Worm (Caenorhabditis elegans) whole organism, L1 larva: ENCODE measurements around the gene F12F6.7.

ENCODE experiments used
- C04F5.9 ChIP-seq: sonication (generic microtip); optimal IDR thresholded peaks from 2 replicates; lab custom pipeline; 2016; ENCODE audit warnings: missing genetic modification characterization, missing compliant biosample characterization
- F16B12.6 ChIP-seq: fragments of 150-350 bp; optimal IDR thresholded peaks from 2 replicates; lab custom pipeline; 2014; ENCODE audit warnings: missing biosample characterization, missing genetic modification characterization
- Y116A8C.19 ChIP-seq: sonication (generic microtip); optimal IDR thresholded peaks from 2 replicates; lab custom pipeline; 2016; ENCODE audit warnings: missing compliant biosample characterization, missing genetic modification characterization, borderline replicate concordance
- ceh-8 ChIP-seq: fragments of 200-800 bp; sonication (Bioruptor generic); optimal IDR thresholded peaks from 2 replicates; lab custom pipeline; 2018; ENCODE audit warnings: mild to moderate bottlenecking, missing genetic modification characterization, moderate library complexity, missing compliant biosample characterization
- dpl-1 ChIP-seq, 3 experiments: fragments of 150-350 bp in 2 of 3; sonication (generic microtip) in 1 of 3; optimal IDR thresholded peaks; 2 replicates each; lab custom pipeline; 2014 to 2017; ENCODE audit warnings: missing biosample characterization in 3 of 3, missing genetic modification characterization in 3 of 3, missing genetic modification reagents in 3 of 3
- dsc-1 ChIP-seq: sonication (generic microtip); optimal IDR thresholded peaks from 2 replicates; lab custom pipeline; 2016; ENCODE audit warnings: mild to moderate bottlenecking, missing genetic modification characterization, missing compliant biosample characterization
- efl-1 ChIP-seq, 4 experiments: fragments of 150-350 bp; optimal IDR thresholded peaks in 3 of 4; peaks in 1 of 4; 1 replicate in 1 of 4; 2 replicates in 3 of 4; lab custom pipeline; 2014; ENCODE audit warnings: missing biosample characterization in 2 of 4, missing genetic modification characterization in 2 of 4, missing genetic modification reagents in 2 of 4
- elt-2 ChIP-seq: sonication (generic microtip); optimal IDR thresholded peaks from 2 replicates; lab custom pipeline; 2016; ENCODE audit warnings: missing genetic modification characterization, mild to moderate bottlenecking, inconsistent platforms, missing compliant biosample characterization, missing genetic modification reagents
- fkh-8 ChIP-seq: sonication (generic microtip); optimal IDR thresholded peaks from 2 replicates; lab custom pipeline; 2016; ENCODE audit warnings: mild to moderate bottlenecking, missing genetic modification characterization, missing compliant biosample characterization
- fos-1 ChIP-seq: fragments of 150-350 bp; optimal IDR thresholded peaks from 2 replicates; lab custom pipeline; 2014; ENCODE audit warnings: missing biosample characterization, missing genetic modification characterization
- hpl-2 ChIP-seq: fragments of 150-350 bp; optimal IDR thresholded peaks from 2 replicates; lab custom pipeline; 2014; ENCODE audit warnings: missing biosample characterization, missing genetic modification reagents, missing genetic modification characterization
- irx-1 ChIP-seq: sonication (generic microtip); optimal IDR thresholded peaks from 2 replicates; lab custom pipeline; 2016; ENCODE audit warnings: missing genetic modification characterization, missing compliant biosample characterization
- jun-1 ChIP-seq: fragments of 150-350 bp; optimal IDR thresholded peaks from 2 replicates; lab custom pipeline; 2014; ENCODE audit warnings: missing biosample characterization, missing genetic modification reagents, missing genetic modification characterization
- lin-14 ChIP-seq: fragments of 200-800 bp; sonication (Bioruptor generic); optimal IDR thresholded peaks from 2 replicates; lab custom pipeline; 2018; ENCODE audit warnings: mild to moderate bottlenecking, missing genetic modification characterization, moderate library complexity, missing compliant biosample characterization
- lin-35 ChIP-seq, 2 experiments: fragments of 150-350 bp; optimal IDR thresholded peaks; 2 replicates each; lab custom pipeline; 2014; ENCODE audit warnings: missing biosample characterization in 2 of 2, missing genetic modification characterization in 2 of 2, missing genetic modification reagents in 2 of 2
- lir-3 ChIP-seq: sonication (generic microtip); optimal IDR thresholded peaks from 2 replicates; lab custom pipeline; 2016; ENCODE audit warnings: mild to moderate bottlenecking, missing genetic modification characterization, moderate library complexity, missing compliant biosample characterization; ENCODE audit not compliant: poor library complexity
- lsy-2 ChIP-seq, 2 experiments: fragments of 150-350 bp; optimal IDR thresholded peaks; 2 replicates each; lab custom pipeline; 2014; ENCODE audit warnings: missing biosample characterization in 2 of 2, missing genetic modification characterization in 2 of 2
- mab-9 ChIP-seq: fragments of 200-800 bp; sonication (Bioruptor generic); IDR thresholded peaks from 2 replicates; pipeline ENCODE4 v1.3.6; 2022; ENCODE audit warnings: missing genetic modification reagents, missing genetic modification characterization, missing compliant biosample characterization
- nhr-11 ChIP-seq: fragments of 150-350 bp; optimal IDR thresholded peaks from 2 replicates; lab custom pipeline; 2014; ENCODE audit warnings: missing biosample characterization, missing genetic modification characterization
- nhr-12 ChIP-seq: sonication (generic microtip); optimal IDR thresholded peaks from 2 replicates; lab custom pipeline; 2017; ENCODE audit warnings: missing biosample characterization, missing genetic modification characterization
- nhr-19 ChIP-seq: fragments of 200-800 bp; sonication (Bioruptor generic); conservative IDR thresholded peaks from 2 replicates; pipeline ENCODE4 v1.3.6; 2022; ENCODE audit warnings: missing genetic modification characterization, missing compliant biosample characterization
- nhr-20 ChIP-seq: sonication (generic microtip); optimal IDR thresholded peaks from 2 replicates; lab custom pipeline; 2016; ENCODE audit warnings: mild to moderate bottlenecking, missing genetic modification characterization, missing compliant biosample characterization
- nhr-71 ChIP-seq: sonication (generic microtip); optimal IDR thresholded peaks from 2 replicates; lab custom pipeline; 2016; ENCODE audit warnings: mild to moderate bottlenecking, missing genetic modification characterization, moderate library complexity, missing compliant biosample characterization
- nhr-85 ChIP-seq: sonication (generic microtip); peaks from one replicate; lab custom pipeline; 2016; ENCODE audit warnings: missing genetic modification characterization, inconsistent platforms, missing compliant biosample characterization
- pqm-1 ChIP-seq: sonication (generic microtip); optimal IDR thresholded peaks from 3 replicates; lab custom pipeline; 2017; ENCODE audit warnings: missing biosample characterization, missing genetic modification characterization
- rnt-1 ChIP-seq: sonication (generic microtip); optimal IDR thresholded peaks from 2 replicates; lab custom pipeline; 2016; ENCODE audit warnings: mild to moderate bottlenecking, missing genetic modification characterization, moderate library complexity, missing compliant biosample characterization
- snpc-4 ChIP-seq: fragments of 150-350 bp; optimal IDR thresholded peaks from 2 replicates; lab custom pipeline; 2014; ENCODE audit warnings: missing biosample characterization, missing genetic modification characterization
- sptf-1 ChIP-seq: fragments of 150-350 bp; optimal IDR thresholded peaks from 2 replicates; lab custom pipeline; 2014; ENCODE audit warnings: missing biosample characterization, missing genetic modification characterization
- sup-37 ChIP-seq: fragments of 200-800 bp; sonication (Bioruptor generic); optimal IDR thresholded peaks from 2 replicates; lab custom pipeline; 2018; ENCODE audit warnings: mild to moderate bottlenecking, missing genetic modification characterization, missing compliant biosample characterization
- swsn-7 ChIP-seq: sonication (generic microtip); optimal IDR thresholded peaks from 2 replicates; lab custom pipeline; 2016; ENCODE audit warnings: missing genetic modification characterization, missing compliant biosample characterization
- tbx-2 ChIP-seq: sonication (generic microtip); optimal IDR thresholded peaks from 2 replicates; lab custom pipeline; 2016; ENCODE audit warnings: missing genetic modification characterization, missing compliant biosample characterization
- tlp-1 ChIP-seq: fragments of 150-350 bp; optimal IDR thresholded peaks from 2 replicates; lab custom pipeline; 2014; ENCODE audit warnings: missing biosample characterization, missing genetic modification characterization
- unc-130 ChIP-seq: fragments of 150-350 bp; optimal IDR thresholded peaks from 2 replicates; lab custom pipeline; 2017; ENCODE audit warnings: missing biosample characterization, missing genetic modification characterization, inconsistent platforms
- unc-30 ChIP-seq: sonication (generic microtip); optimal IDR thresholded peaks from 2 replicates; lab custom pipeline; 2017; ENCODE audit warnings: missing biosample characterization, missing genetic modification characterization
- unc-98 ChIP-seq: fragments of 200-800 bp; sonication (Bioruptor generic); IDR thresholded peaks from 2 replicates; pipeline ENCODE4 v1.3.6; 2022; ENCODE audit warnings: missing genetic modification characterization, missing compliant biosample characterization
- xbp-1 ChIP-seq: sonication (generic microtip); optimal IDR thresholded peaks from 2 replicates; lab custom pipeline; 2016; ENCODE audit warnings: missing genetic modification characterization, missing compliant biosample characterization
- zip-4 ChIP-seq: fragments of 200-800 bp; sonication (Bioruptor generic); optimal IDR thresholded peaks from 2 replicates; lab custom pipeline; 2018; ENCODE audit warnings: mild to moderate bottlenecking, missing genetic modification characterization, moderate library complexity, missing compliant biosample characterization
- ztf-11 ChIP-seq, 2 experiments: sonication (generic microtip); optimal IDR thresholded peaks; 2 replicates each; lab custom pipeline; 2016 to 2017; ENCODE audit warnings: missing genetic modification characterization in 2 of 2, missing biosample characterization in 1 of 2, missing compliant biosample characterization in 1 of 2

F12F6.7 gene

ce11 chrIV:11583906-11584378 lies 22.3 kb upstream of the F12F6.7 start, which contains the start of gene F12F6.1:
F12F6.1 (plus strand) TSS chrIV:11583956.
- TF ChIP-seq swsn-7 (tag; lab: Kevin White, UChicago) (no peak), Y116A8C.19 (tag; lab: Kevin White, UChicago) (no peak), fkh-8 (tag; lab: Kevin White, UChicago) (peak; percentile 16), rnt-1 (tag; lab: Kevin White, UChicago) (peak; percentile 2), unc-30 (tag; lab: Kevin White, UChicago) (no peak), elt-2 (tag; lab: Kevin White, UChicago) (peak; percentile 52), lin-14 (GFP tag; lab: Kevin White, UChicago) (peak; percentile 25), nhr-11 (tag; lab: Kevin White, UChicago) (no peak)

- TF ChIP-seq efl-1 (optimal IDR thresholded peaks at IDR 0.05; lab: Kevin White, UChicago) (no peak), efl-1 (GFP tag; optimal IDR thresholded peaks at IDR 0.05 in 1 of 2; lab: Kevin White, UChicago) (peak in 1 of 2 experiments; percentile 78), lin-14 (GFP tag; lab: Kevin White, UChicago) (peak; percentile 0), tbx-2 (no peak), elt-2 (tag; lab: Kevin White, UChicago) (peak; percentile 44)
These were observed 21.0 kb upstream of the F12F6.7 start for ce11 chrIV:11582450-11583166.

ce11 chrIV:11578492-11578891 lies 16.9 kb upstream of the F12F6.7 start, which contains the start of gene rib-1:
rib-1 (plus strand) TSS chrIV:11578792.
- peak; percentile 60 for TF ChIP-seq dsc-1 (tag; lab: Kevin White, UChicago)
- no peak for TF ChIP-seq Y116A8C.19 (tag; lab: Kevin White, UChicago)

- TF ChIP-seq lin-14 (GFP tag; lab: Kevin White, UChicago) (peak; percentile 25), C04F5.9 (tag; lab: Kevin White, UChicago) (no peak)
- TF ChIP-seq, all 84 proteins: peak for 1
These were observed 12.7 kb upstream of the F12F6.7 start for ce11 chrIV:11574331-11574730.

ce11 chrIV:11572524-11572923 lies 10.9 kb upstream of the F12F6.7 start:
- TF ChIP-seq nhr-71, result peak; percentile 26
- peak; percentile 8 for TF ChIP-seq unc-130 (tag; lab: Kevin White, UChicago)
- no peak for TF ChIP-seq irx-1 (tag; lab: Kevin White, UChicago)
- peak; percentile 55 for TF ChIP-seq lin-14 (GFP tag; lab: Kevin White, UChicago)
- no peak for TF ChIP-seq sptf-1 (tag; lab: Kevin White, UChicago)
- peak; percentile 46 for TF ChIP-seq rnt-1 (tag; lab: Kevin White, UChicago)
- TF ChIP-seq dsc-1 (tag; lab: Kevin White, UChicago), result peak; percentile 66
- TF ChIP-seq lsy-2 (tag; optimal IDR thresholded peaks at IDR 0.05; lab: Kevin White, UChicago), result peak in 1 of 2 experiments; percentile 2

ce11 chrIV:11571374-11571839 lies 9.8 kb upstream of the F12F6.7 start:
- TF ChIP-seq nhr-20 (tag; lab: Kevin White, UChicago) (peak; percentile 7), snpc-4 (tag; lab: Kevin White, UChicago) (no peak), pqm-1 (tag; lab: Kevin White, UChicago) (no peak), nhr-19 (GFP tag; lab: Robert Waterston, UW) (no peak), zip-4 (GFP tag; lab: Kevin White, UChicago) (no peak), tlp-1 (tag; lab: Kevin White, UChicago) (no peak), F16B12.6 (tag; lab: Kevin White, UChicago) (no peak), xbp-1 (tag; lab: Kevin White, UChicago) (no peak), jun-1 (tag; lab: Kevin White, UChicago) (no peak), fos-1 (tag; lab: Kevin White, UChicago) (no peak), hpl-2 (GFP tag; lab: Kevin White, UChicago) (no peak), lir-3 (tag; lab: Kevin White, UChicago) (no peak), ztf-11 (tag; optimal IDR thresholded peaks at IDR 0.05; lab: Kevin White, UChicago) (no peak), lin-35 (GFP tag; optimal IDR thresholded peaks at IDR 0.05; lab: Kevin White, UChicago) (peak in 1 of 2 experiments; percentile 18), mab-9 (GFP tag; lab: Robert Waterston, UW) (no peak), nhr-12 (tag; lab: Kevin White, UChicago) (no peak), nhr-85 (peak; percentile 91), unc-98 (GFP tag; lab: Robert Waterston, UW) (no peak), dpl-1 (GFP tag; optimal IDR thresholded peaks at IDR 0.05; lab: Kevin White, UChicago) (peak in 1 of 3 experiments; percentile 23), ceh-8 (GFP tag; lab: Kevin White, UChicago) (no peak), sup-37 (GFP tag; lab: Kevin White, UChicago) (no peak), nhr-11 (tag; lab: Kevin White, UChicago) (no peak), sptf-1 (tag; lab: Kevin White, UChicago) (no peak), unc-130 (tag; lab: Kevin White, UChicago) (no peak), irx-1 (tag; lab: Kevin White, UChicago) (no peak)
